Worm (Caenorhabditis elegans): ENCODE measurements around the gene C34E11.2.

The C34E11.2 gene

ce11 chrX:11757666-11758065, 56.9 kb downstream of the C34E11.2 start:
- peak; percentile 85 for TF ChIP-seq rbr-2 (tag; optimal IDR thresholded peaks at IDR 0.05)
- peak; percentile 85 for TF ChIP-seq spr-3 (GFP tag; optimal IDR thresholded peaks at IDR 0.05)
- TF ChIP-seq ZK546.5 (tag; optimal IDR thresholded peaks at IDR 0.05) = no peak
- TF ChIP-seq php-3 (GFP tag; IDR thresholded peaks at IDR 0.05) = peak; percentile 81; the same call in 1 of the 2 replicates
- TF ChIP-seq mxl-3 (GFP tag; optimal IDR thresholded peaks at IDR 0.05) = peak; percentile 60
- no peak for TF ChIP-seq zag-1 (tag; optimal IDR thresholded peaks at IDR 0.05)
- TF ChIP-seq F44E2.7 (GFP tag; IDR thresholded peaks at IDR 0.05) = 0 out of 2 replicates have a peak, but pooled peaks have one; percentile 60
- no peak for TF ChIP-seq ceh-82 (tag; optimal IDR thresholded peaks at IDR 0.05)
- TF ChIP-seq daf-16 (GFP tag; optimal IDR thresholded peaks at IDR 0.05) = peak; percentile 28 to 90
- TF ChIP-seq daf-16 (tag; optimal IDR thresholded peaks at IDR 0.05) = peak; percentile 72
- no peak for TF ChIP-seq ztf-11 (tag; optimal IDR thresholded peaks at IDR 0.05)
- peak; percentile 68 for TF ChIP-seq lir-3 (tag; optimal IDR thresholded peaks at IDR 0.05)
- peak; percentile 33 for TF ChIP-seq nhr-6 (tag; optimal IDR thresholded peaks at IDR 0.05)
- TF ChIP-seq skn-1 (tag; optimal IDR thresholded peaks at IDR 0.05) = no peak
- no peak for TF ChIP-seq R02D3.7 (tag; optimal IDR thresholded peaks at IDR 0.05)
- TF ChIP-seq nhr-48 (tag; optimal IDR thresholded peaks at IDR 0.05) = peak; percentile 71
- no peak for TF ChIP-seq ama-1 (optimal IDR thresholded peaks at IDR 0.05)
- TF ChIP-seq mep-1 (tag; optimal IDR thresholded peaks at IDR 0.05) = no peak
- peak; percentile 72 for TF ChIP-seq spr-1 (tag; optimal IDR thresholded peaks at IDR 0.05)
- no peak for TF ChIP-seq snpc-4 (tag; optimal IDR thresholded peaks at IDR 0.05)
- TF ChIP-seq F10B5.3 (tag; optimal IDR thresholded peaks at IDR 0.05) = peak; percentile 52
- peak; percentile 92 for TF ChIP-seq tra-1 (GFP tag; IDR thresholded peaks at IDR 0.05)
- TF ChIP-seq F49E8.2 (tag; optimal IDR thresholded peaks at IDR 0.05; ENCODE audit: borderline replicate concordance) = no peak
- TF ChIP-seq egl-27 (tag; optimal IDR thresholded peaks at IDR 0.05) = no peak
- TF ChIP-seq ceh-44 (GFP tag; IDR thresholded peaks at IDR 0.05) = peak; percentile 88
- TF ChIP-seq zip-11 (GFP tag; IDR thresholded peaks at IDR 0.05) = peak; percentile 79; the same call in 1 of the 2 replicates
- TF ChIP-seq mxl-2 (GFP tag; conservative IDR thresholded peaks at IDR 0.05) = no peak; the same call in 1 of the 2 replicates
- no peak for TF ChIP-seq hlh-11 (tag; optimal IDR thresholded peaks at IDR 0.05)
- TF ChIP-seq arid-1 (GFP tag; conservative IDR thresholded peaks at IDR 0.05) = peak; percentile 89
- TF ChIP-seq mes-2 (tag; optimal IDR thresholded peaks at IDR 0.05; ENCODE audit: poor library complexity, severe bottlenecking) = peak; percentile 86
- TF ChIP-seq nhr-28 (tag; optimal IDR thresholded peaks at IDR 0.05) = no peak
- no peak for TF ChIP-seq ceh-32 (tag; optimal IDR thresholded peaks at IDR 0.05; ENCODE audit: poor library complexity)
- TF ChIP-seq T26A8.4 (GFP tag; IDR thresholded peaks at IDR 0.05) = no peak; the same call in none of the 2 replicates
- TF ChIP-seq dmd-8 (GFP tag; IDR thresholded peaks at IDR 0.05) = peak; percentile 96
- TF ChIP-seq egl-43 (GFP tag; IDR thresholded peaks at IDR 0.05) = peak; percentile 98
- peak; percentile 72 for TF ChIP-seq nhr-111 (GFP tag; optimal IDR thresholded peaks at IDR 0.05)
- peak; percentile 98 for TF ChIP-seq lim-7 (GFP tag; IDR thresholded peaks at IDR 0.05)
- TF ChIP-seq dmd-9 (GFP tag; IDR thresholded peaks at IDR 0.05) = peak; percentile 83
- TF ChIP-seq nhr-25 (tag; optimal IDR thresholded peaks at IDR 0.05; ENCODE audit: borderline replicate concordance, insufficient read depth) = no peak
- TF ChIP-seq zfp-3 (GFP tag; conservative IDR thresholded peaks at IDR 0.05) = 0 out of 2 replicates have a peak, but pooled peaks have one; percentile 61
- TF ChIP-seq dpl-1 (GFP tag; optimal IDR thresholded peaks at IDR 0.05) = peak; percentile 29
- TF ChIP-seq F26F4.8 (GFP tag; conservative IDR thresholded peaks at IDR 0.05) = peak; percentile 88
- TF ChIP-seq unc-62 (GFP tag; optimal IDR thresholded peaks at IDR 0.05 in 1 of 2) = peak in 1 of 2 experiments; percentile 84
- no peak for TF ChIP-seq unc-62 (tag; optimal IDR thresholded peaks at IDR 0.05)
- peak; percentile 70 for TF ChIP-seq Y5F2A.4 (GFP tag; optimal IDR thresholded peaks at IDR 0.05)
- no peak for TF ChIP-seq aly-2 (tag; optimal IDR thresholded peaks at IDR 0.05)
- peak; percentile 67; the same call in 1 of the 2 replicates for TF ChIP-seq saeg-2 (GFP tag; IDR thresholded peaks at IDR 0.05)
- TF ChIP-seq lin-38 (GFP tag; IDR thresholded peaks at IDR 0.05) = no peak
- peak; percentile 79 to 84; a peak in 2 of 4 replicates for TF ChIP-seq madf-5 (GFP tag; IDR thresholded peaks at IDR 0.05)
- no peak for TF ChIP-seq nhr-102 (tag; optimal IDR thresholded peaks at IDR 0.05)
- TF ChIP-seq cey-2 (tag; optimal IDR thresholded peaks at IDR 0.05; ENCODE audit: borderline replicate concordance, insufficient read depth) = no peak
- no peak for TF ChIP-seq attf-4 (tag; optimal IDR thresholded peaks at IDR 0.05)

Data from whole organism, L4 larva.